Fruit fly (Drosophila melanogaster) whole organism, adult: ENCODE results near the gene AdoR.

ENCODE experiments used
- CG11617 ChIP-seq: fragments of 200-800 bp; sonication (Bioruptor generic); optimal IDR thresholded peaks from 2 replicates; lab custom pipeline; 2017; ENCODE audit warnings: mild to moderate bottlenecking, missing biosample characterization, missing genetic modification reagents, missing genetic modification characterization
- CG14711 ChIP-seq: fragments of 200-800 bp; sonication (Bioruptor generic); optimal IDR thresholded peaks from 2 replicates; lab custom pipeline; 2018; ENCODE audit warnings: missing biosample characterization, mild to moderate bottlenecking, missing genetic modification characterization, moderate library complexity
- CG1620 ChIP-seq: fragments of 200-800 bp; sonication (Bioruptor generic); optimal IDR thresholded peaks from 2 replicates; lab custom pipeline; 2016; ENCODE audit warnings: missing biosample characterization, missing genetic modification characterization
- CG7045 ChIP-seq: fragments of 200-800 bp; sonication (Bioruptor generic); optimal IDR thresholded peaks from 2 replicates; lab custom pipeline; 2017; ENCODE audit warnings: missing biosample characterization, mild to moderate bottlenecking, missing genetic modification characterization
- CG7101 ChIP-seq: fragments of 200-800 bp; sonication (Bioruptor generic); optimal IDR thresholded peaks from 2 replicates; lab custom pipeline; 2018; ENCODE audit warnings: missing biosample characterization, mild to moderate bottlenecking, missing genetic modification characterization, moderate library complexity
- Clk ChIP-seq: fragments of 200-800 bp; sonication (Bioruptor generic); optimal IDR thresholded peaks from 2 replicates; lab custom pipeline; 2017; ENCODE audit warnings: missing biosample characterization, missing genetic modification characterization
- Crg-1 ChIP-seq: fragments of 200-800 bp; sonication (Bioruptor generic); optimal IDR thresholded peaks from 2 replicates; lab custom pipeline; 2016; ENCODE audit warnings: missing biosample characterization, missing genetic modification characterization
- cic ChIP-seq: fragments of 200-800 bp; sonication (Bioruptor generic); optimal IDR thresholded peaks from 2 replicates; lab custom pipeline; 2017; ENCODE audit warnings: missing biosample characterization, mild to moderate bottlenecking, missing genetic modification characterization, moderate library complexity
- cnc ChIP-seq, 2 experiments: fragments of >200 bp; optimal IDR thresholded peaks; 2 replicates each; lab custom pipeline; 2017
- ovo ChIP-seq: fragments of 200-800 bp; sonication (Bioruptor generic); optimal IDR thresholded peaks from 2 replicates; lab custom pipeline; 2016; ENCODE audit warnings: missing biosample characterization, missing genetic modification characterization
- pad ChIP-seq: fragments of 200-800 bp; sonication (Bioruptor generic); optimal IDR thresholded peaks from 3 replicates; lab custom pipeline; 2017; ENCODE audit warnings: missing biosample characterization, missing genetic modification characterization, mild to moderate bottlenecking, moderate library complexity, missing genetic modification reagents

dm6 chr3R:30098229-30098628 is 51.2 kb downstream of the AdoR start:
- TF ChIP-seq cic (no peak), CG11617 (GFP tag; lab: Kevin White, UChicago) (no peak), CG1620 (no peak), CG7045 (GFP tag; lab: Kevin White, UChicago) (no peak), CG7101 (tag; lab: Kevin White, UChicago) (no peak), Crg-1 (GFP tag; lab: Kevin White, UChicago) (no peak), CG14711 (tag; lab: Kevin White, UChicago) (no peak), Clk (no peak), cnc (optimal IDR thresholded peaks at IDR 0.05; lab: Kevin White, UChicago) (no peak), ovo (GFP tag; lab: Kevin White, UChicago) (no peak), pad (GFP tag; lab: Kevin White, UChicago) (no peak)
